Worm (Caenorhabditis elegans) whole organism, young adult: ENCODE data around the gene Y41D4A.6.

Experiments
- B0019.2 ChIP-seq: fragments of 200-800 bp; sonication (Bioruptor generic); conservative IDR thresholded peaks from 2 replicates; pipeline ENCODE4 v1.3.6; 2022; ENCODE audit warnings: missing genetic modification reagents, missing genetic modification characterization, missing compliant biosample characterization
- B0261.1 ChIP-seq: sonication (generic microtip); optimal IDR thresholded peaks from 2 replicates; lab custom pipeline; 2016; ENCODE audit warnings: mild to moderate bottlenecking, missing genetic modification characterization, moderate library complexity, missing compliant biosample characterization
- B0336.3 ChIP-seq: fragments of 200-800 bp; sonication (Bioruptor generic); IDR thresholded peaks from 2 replicates; pipeline ENCODE4 v1.3.6; 2022; ENCODE audit warnings: missing genetic modification characterization, missing compliant biosample characterization
- F33H1.4 ChIP-seq: fragments of 200-800 bp; sonication (Bioruptor generic); IDR thresholded peaks from 2 replicates; pipeline ENCODE4 v1.3.6; 2022; ENCODE audit warnings: missing genetic modification reagents, missing genetic modification characterization, missing compliant biosample characterization
- F55B11.4 ChIP-seq: sonication (generic microtip); optimal IDR thresholded peaks from 2 replicates; lab custom pipeline; 2016; ENCODE audit warnings: missing compliant biosample characterization, missing genetic modification characterization, borderline replicate concordance; ENCODE audit not compliant: insufficient read depth
- K11D2.4 ChIP-seq: fragments of 200-800 bp; sonication (Bioruptor generic); IDR thresholded peaks from 2 replicates; pipeline ENCODE4 v1.3.6; 2022; ENCODE audit warnings: missing genetic modification reagents, missing genetic modification characterization, missing compliant biosample characterization
- T26A5.8 ChIP-seq: sonication (generic microtip); optimal IDR thresholded peaks from 2 replicates; lab custom pipeline; 2016; ENCODE audit warnings: missing genetic modification characterization, missing compliant biosample characterization
- Y53G8AR.9 ChIP-seq: fragments of 200-800 bp; sonication (Bioruptor generic); conservative IDR thresholded peaks from 2 replicates; pipeline ENCODE4 v1.3.6; 2022; ENCODE audit warnings: missing genetic modification reagents, missing genetic modification characterization, missing compliant biosample characterization
- Y79H2A.3 ChIP-seq: fragments of 200-800 bp; sonication (Bioruptor generic); conservative IDR thresholded peaks from 2 replicates; pipeline ENCODE4 v1.3.6; 2022; ENCODE audit warnings: missing genetic modification reagents, missing genetic modification characterization, missing compliant biosample characterization
- aptf-2 ChIP-seq: fragments of 200-800 bp; sonication (Bioruptor generic); conservative IDR thresholded peaks from 2 replicates; pipeline ENCODE4 v1.3.6; 2022; ENCODE audit warnings: missing genetic modification reagents, missing genetic modification characterization, missing compliant biosample characterization
- aptf-3 ChIP-seq: fragments of 200-800 bp; sonication (Bioruptor generic); IDR thresholded peaks from 2 replicates; pipeline ENCODE4 v1.3.6; 2022; ENCODE audit warnings: missing genetic modification characterization, missing compliant biosample characterization
- bed-1 ChIP-seq: fragments of 200-800 bp; sonication (Bioruptor generic); IDR thresholded peaks from 2 replicates; pipeline ENCODE4 v1.3.6; 2022; ENCODE audit warnings: missing genetic modification reagents, missing genetic modification characterization, missing compliant biosample characterization
- ccch-3 ChIP-seq: fragments of 200-800 bp; sonication (Bioruptor generic); optimal IDR thresholded peaks from 2 replicates; lab custom pipeline; 2018; ENCODE audit warnings: mild to moderate bottlenecking, missing genetic modification characterization, missing compliant biosample characterization
- cebp-2 ChIP-seq: fragments of 200-800 bp; sonication (Bioruptor generic); IDR thresholded peaks from 2 replicates; pipeline ENCODE4 v1.3.6; 2022; ENCODE audit warnings: missing genetic modification characterization, missing compliant biosample characterization
- ceh-58 ChIP-seq: fragments of 200-800 bp; sonication (Bioruptor generic); IDR thresholded peaks from 2 replicates; pipeline ENCODE4 v1.3.6; 2022; ENCODE audit warnings: missing genetic modification characterization, missing compliant biosample characterization
- ceh-79 ChIP-seq: sonication (generic microtip); optimal IDR thresholded peaks from 2 replicates; lab custom pipeline; 2017; ENCODE audit warnings: mild to moderate bottlenecking, missing genetic modification characterization, missing compliant biosample characterization
- ceh-91 ChIP-seq: fragments of 200-800 bp; sonication (Bioruptor generic); IDR thresholded peaks from 2 replicates; pipeline ENCODE4 v1.3.6; 2022; ENCODE audit warnings: missing genetic modification reagents, missing genetic modification characterization, missing compliant biosample characterization
- dox-1 ChIP-seq: fragments of 200-800 bp; sonication (Bioruptor generic); IDR thresholded peaks from 2 replicates; pipeline ENCODE4 v1.3.6; 2022; ENCODE audit warnings: missing genetic modification reagents, missing genetic modification characterization, missing compliant biosample characterization
- egrh-3 ChIP-seq: fragments of 200-800 bp; sonication (Bioruptor generic); IDR thresholded peaks from 2 replicates; pipeline ENCODE4 v1.3.6; 2022; ENCODE audit warnings: missing genetic modification reagents, missing genetic modification characterization, missing compliant biosample characterization
- ets-4 ChIP-seq: fragments of 200-800 bp; sonication (Bioruptor generic); optimal IDR thresholded peaks from 2 replicates; lab custom pipeline; 2018; ENCODE audit warnings: mild to moderate bottlenecking, missing genetic modification characterization, missing compliant biosample characterization
- fkh-3 ChIP-seq: sonication (generic microtip); optimal IDR thresholded peaks from 2 replicates; lab custom pipeline; 2016; ENCODE audit warnings: mild to moderate bottlenecking, missing genetic modification characterization, missing compliant biosample characterization
- hmg-1.2 ChIP-seq: fragments of 200-800 bp; sonication (Bioruptor generic); IDR thresholded peaks from 2 replicates; pipeline ENCODE4 v1.3.6; 2022; ENCODE audit warnings: missing genetic modification reagents, missing genetic modification characterization, missing compliant biosample characterization
- let-526 ChIP-seq: fragments of 200-800 bp; sonication (Bioruptor generic); IDR thresholded peaks from 2 replicates; pipeline ENCODE4 v1.3.6; 2022; ENCODE audit warnings: missing genetic modification reagents, missing genetic modification characterization, missing compliant biosample characterization
- lin-26 ChIP-seq: fragments of 200-800 bp; sonication (Bioruptor generic); IDR thresholded peaks from 2 replicates; pipeline ENCODE4 v1.3.6; 2022; ENCODE audit warnings: missing genetic modification reagents, missing genetic modification characterization, missing compliant biosample characterization
- lin-40 ChIP-seq: sonication (generic microtip); optimal IDR thresholded peaks from 2 replicates; lab custom pipeline; 2016; ENCODE audit warnings: missing genetic modification characterization, mild to moderate bottlenecking, missing compliant biosample characterization, missing genotype, missing genetic modification reagents
- lir-1 ChIP-seq: fragments of 200-800 bp; sonication (Bioruptor generic); conservative IDR thresholded peaks from 2 replicates; pipeline ENCODE4 v1.3.6; 2022; ENCODE audit warnings: missing genetic modification reagents, missing genetic modification characterization, missing compliant biosample characterization
- madf-3 ChIP-seq: fragments of 200-800 bp; sonication (Bioruptor generic); IDR thresholded peaks from 2 replicates; pipeline ENCODE4 v1.3.6; 2022; ENCODE audit warnings: missing genetic modification reagents, missing genetic modification characterization, missing compliant biosample characterization
- madf-6 ChIP-seq: fragments of 200-800 bp; sonication (Bioruptor generic); IDR thresholded peaks from 2 replicates; pipeline ENCODE4 v1.3.6; 2022; ENCODE audit warnings: missing genetic modification reagents, missing genetic modification characterization, missing compliant biosample characterization
- mcd-1 ChIP-seq: fragments of 200-800 bp; sonication (Bioruptor generic); IDR thresholded peaks from 2 replicates; pipeline ENCODE4 v1.3.6; 2022; ENCODE audit warnings: missing genetic modification reagents, missing genetic modification characterization, missing compliant biosample characterization
- nfya-1 ChIP-seq: sonication (generic microtip); optimal IDR thresholded peaks from 2 replicates; lab custom pipeline; 2017; ENCODE audit warnings: antibody characterized with exemption, missing compliant biosample characterization, missing genetic modification characterization, borderline replicate concordance; ENCODE audit not compliant: insufficient read depth
- nfyb-1 ChIP-seq: fragments of 200-800 bp; sonication (Bioruptor generic); IDR thresholded peaks from 2 replicates; pipeline ENCODE4 v1.3.6; 2022; ENCODE audit warnings: missing genetic modification reagents, missing genetic modification characterization, missing compliant biosample characterization
- sdz-38 ChIP-seq: sonication (generic microtip); optimal IDR thresholded peaks from 2 replicates; lab custom pipeline; 2016; ENCODE audit warnings: missing genotype, missing genetic modification characterization, missing compliant biosample characterization
- sea-2 ChIP-seq: fragments of 200-800 bp; sonication (Bioruptor generic); IDR thresholded peaks from 2 replicates; pipeline ENCODE4 v1.3.6; 2022; ENCODE audit warnings: missing genetic modification characterization, missing compliant biosample characterization
- snpc-3.4 ChIP-seq: sonication (generic microtip); optimal IDR thresholded peaks from 2 replicates; lab custom pipeline; 2017; ENCODE audit warnings: missing genetic modification characterization, mild to moderate bottlenecking, missing compliant biosample characterization, antibody characterized with exemption, moderate library complexity, missing genotype, missing genetic modification reagents
- somi-1 ChIP-seq: fragments of 200-800 bp; sonication (Bioruptor generic); optimal IDR thresholded peaks from 2 replicates; lab custom pipeline; 2018; ENCODE audit warnings: mild to moderate bottlenecking, missing genetic modification characterization, missing compliant biosample characterization
- tbp1 ChIP-seq: fragments of 200-800 bp; sonication (Bioruptor generic); optimal IDR thresholded peaks from 2 replicates; lab custom pipeline; 2018; ENCODE audit warnings: mild to moderate bottlenecking, missing genetic modification characterization, missing compliant biosample characterization
- unc-130 ChIP-seq: sonication (generic microtip); optimal IDR thresholded peaks from 2 replicates; lab custom pipeline; 2016; ENCODE audit warnings: missing genetic modification reagents, missing genetic modification characterization, missing compliant biosample characterization
- zfh-2 ChIP-seq: fragments of 200-800 bp; sonication (Bioruptor generic); conservative IDR thresholded peaks from 2 replicates; pipeline ENCODE4 v1.3.6; 2022; ENCODE audit warnings: missing genetic modification reagents, missing genetic modification characterization, missing compliant biosample characterization
- ztf-26 ChIP-seq: sonication (generic microtip); optimal IDR thresholded peaks from 2 replicates; lab custom pipeline; 2017; ENCODE audit warnings: missing genetic modification characterization, missing compliant biosample characterization

The Y41D4A.6 gene

ce11 chrIV:1722953-1723352, 22.4 kb downstream of the Y41D4A.6 start:
- TF ChIP-seq lir-1 (GFP tag; lab: Robert Waterston, UW) = no peak
- TF ChIP-seq ztf-26 (tag; lab: Kevin White, UChicago) = peak; percentile 31
- TF ChIP-seq F33H1.4 (GFP tag; lab: Robert Waterston, UW) = no peak
- no peak for TF ChIP-seq ceh-79 (tag; lab: Kevin White, UChicago)
- peak; percentile 18 for TF ChIP-seq lin-40
- TF ChIP-seq K11D2.4 = peak; percentile 25; the same call in 1 of the 2 replicates
- peak; percentile 10 for TF ChIP-seq lin-26

ce11 chrIV:1722463-1722862, 22.8 kb downstream of the Y41D4A.6 start:
- 0 out of 2 replicates have a peak, but pooled peaks have one; percentile 23 for TF ChIP-seq ceh-58 (GFP tag; lab: Robert Waterston, UW)
- peak; percentile 70 for TF ChIP-seq zfh-2 (GFP tag; lab: Robert Waterston, UW)
- 0 out of 2 replicates have a peak, but pooled peaks have one; percentile 10 for TF ChIP-seq ceh-91
- 0 out of 2 replicates have a peak, but pooled peaks have one; percentile 19 for TF ChIP-seq K11D2.4
- peak; percentile 98 for TF ChIP-seq egrh-3 (GFP tag; lab: Robert Waterston, UW)
- TF ChIP-seq bed-1 (GFP tag; lab: Robert Waterston, UW) = 0 out of 2 replicates have a peak, but pooled peaks have one; percentile 23
- TF ChIP-seq lin-26 = peak; percentile 84
- 0 out of 2 replicates have a peak, but pooled peaks have one; percentile 19 for TF ChIP-seq Y53G8AR.9
- TF ChIP-seq dox-1 (GFP tag; lab: Robert Waterston, UW) = 0 out of 2 replicates have a peak, but pooled peaks have one; percentile 22
- peak; percentile 55 for TF ChIP-seq mcd-1 (GFP tag; lab: Robert Waterston, UW)

DNA sequence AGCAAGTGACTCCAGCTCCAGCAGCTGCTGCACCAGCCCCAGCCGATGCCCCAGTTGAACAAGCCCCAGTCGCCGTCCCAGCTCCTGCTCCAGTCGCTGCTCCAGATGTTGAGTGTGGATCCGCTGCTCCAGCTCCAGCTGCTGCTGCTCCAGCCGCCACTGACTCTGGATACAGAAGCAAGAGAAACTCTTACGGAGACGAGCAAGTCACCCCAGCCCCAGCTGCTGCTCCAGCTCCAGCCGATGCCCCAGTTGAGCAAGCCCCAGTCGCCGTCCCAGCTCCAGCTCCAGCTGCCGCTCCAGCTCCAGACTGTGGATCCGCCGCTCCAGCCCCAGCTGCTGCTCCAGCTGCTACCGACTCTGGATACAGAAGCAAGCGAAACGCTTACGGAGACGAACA, 23.7 kb downstream of the Y41D4A.6 start:
- TF ChIP-seq lin-40 = peak; percentile 79
- no peak for TF ChIP-seq unc-130
- peak; percentile 66; the same call in 1 of the 2 replicates for TF ChIP-seq lin-26
- no peak for TF ChIP-seq mcd-1 (GFP tag; lab: Robert Waterston, UW)
- TF ChIP-seq aptf-2 (GFP tag; lab: Robert Waterston, UW) = no peak
- TF ChIP-seq B0336.3 = no peak
- TF ChIP-seq egrh-3 (GFP tag; lab: Robert Waterston, UW) = peak; percentile 88
- no peak for TF ChIP-seq F55B11.4 (tag; lab: Kevin White, UChicago)
- 0 out of 2 replicates have a peak, but pooled peaks have one; percentile 7 for TF ChIP-seq let-526
- no peak for TF ChIP-seq Y79H2A.3
- no peak for TF ChIP-seq cebp-2 (GFP tag; lab: Robert Waterston, UW)
- TF ChIP-seq zfh-2 (GFP tag; lab: Robert Waterston, UW) = peak; percentile 25; the same call in 1 of the 2 replicates

DNA sequence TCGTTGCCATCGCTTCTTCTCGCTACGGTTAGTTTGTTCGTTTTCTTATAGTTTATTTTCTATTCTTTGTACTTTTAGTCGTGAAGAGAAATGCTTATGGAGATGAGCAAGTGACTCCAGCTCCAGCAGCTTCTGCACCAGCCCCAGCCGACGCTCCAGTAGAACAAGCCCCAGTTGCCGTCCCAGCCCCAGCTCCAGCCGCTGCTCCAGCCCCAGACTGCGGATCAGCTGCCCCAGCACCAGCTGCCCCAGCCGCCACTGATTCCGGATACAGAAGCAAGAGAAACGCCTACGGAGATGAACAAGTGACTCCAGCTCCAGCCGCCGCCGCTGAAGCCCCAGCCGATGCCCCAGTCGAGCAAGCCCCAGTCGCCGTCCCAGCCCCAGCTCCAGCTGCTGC, 24.4 kb downstream of the Y41D4A.6 start:
- TF ChIP-seq lin-40 = peak; percentile 20
- TF ChIP-seq egrh-3 (GFP tag; lab: Robert Waterston, UW) = peak; percentile 86
- TF ChIP-seq zfh-2 (GFP tag; lab: Robert Waterston, UW) = peak; percentile 65; the same call in 1 of the 2 replicates
- TF ChIP-seq lin-26 = peak; percentile 31; the same call in 1 of the 2 replicates
- TF ChIP-seq mcd-1 (GFP tag; lab: Robert Waterston, UW) = peak; percentile 31; the same call in 1 of the 2 replicates

DNA sequence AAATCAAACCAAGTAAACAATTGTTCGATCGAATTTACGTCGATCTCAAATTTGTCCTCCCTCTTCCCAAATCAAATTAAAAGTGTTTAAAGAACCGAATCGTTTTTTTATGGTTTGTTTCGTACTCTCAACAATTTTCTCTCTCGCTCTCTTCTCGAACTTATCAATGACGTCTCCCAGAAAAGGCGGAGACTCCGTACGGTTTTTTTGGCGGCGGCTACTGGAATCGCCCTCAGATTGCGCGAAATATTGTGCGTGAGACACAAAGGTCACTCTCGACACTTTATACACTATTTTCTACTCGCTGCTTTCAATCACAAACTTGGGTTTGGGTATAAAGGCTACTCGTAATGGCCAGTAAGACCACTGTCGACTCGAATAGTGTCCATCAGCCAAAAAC, 24.8 kb downstream of the Y41D4A.6 start, which contains the start of gene epic-2:
TSS of gene epic-2 (plus strand) at position 317 of the 400 bp plus-strand sequence.
- TF ChIP-seq aptf-3 (GFP tag; lab: Robert Waterston, UW) (no peak), sea-2 (no peak), hmg-1.2 (GFP tag; lab: Robert Waterston, UW) (no peak), nfyb-1 (GFP tag; lab: Robert Waterston, UW) (no peak), T26A5.8 (tag; lab: Kevin White, UChicago) (no peak), snpc-3.4 (no peak), fkh-3 (no peak), madf-3 (GFP tag; lab: Robert Waterston, UW) (no peak), ets-4 (GFP tag; lab: Kevin White, UChicago) (no peak), sdz-38 (tag; lab: Kevin White, UChicago) (no peak), nfya-1 (tag; lab: Kevin White, UChicago) (no peak), madf-6 (no peak), tbp1 (GFP tag; lab: Kevin White, UChicago) (no peak), aptf-2 (GFP tag; lab: Robert Waterston, UW) (no peak), B0019.2 (GFP tag; lab: Robert Waterston, UW) (no peak), ccch-3 (no peak), somi-1 (GFP tag; lab: Kevin White, UChicago) (no peak), B0261.1 (no peak)
